Worm (Caenorhabditis elegans) whole organism, L1 larva: ENCODE results near the gene grwd-1.

ENCODE experiments used
- ceh-82 ChIP-seq, 3 experiments: fragments of 150-350 bp in 1 of 3; sonication (generic microtip) in 2 of 3; optimal IDR thresholded peaks; 2 replicates each; lab custom pipeline; 2014 to 2017; ENCODE audit warnings: missing biosample characterization in 3 of 3, missing genetic modification characterization in 3 of 3
- efl-1 ChIP-seq, 4 experiments: fragments of 150-350 bp; optimal IDR thresholded peaks in 3 of 4; peaks in 1 of 4; 1 replicate in 1 of 4; 2 replicates in 3 of 4; lab custom pipeline; 2014; ENCODE audit warnings: missing biosample characterization in 2 of 4, missing genetic modification characterization in 2 of 4, missing genetic modification reagents in 2 of 4
- egl-13 ChIP-seq: sonication (generic microtip); optimal IDR thresholded peaks from 2 replicates; lab custom pipeline; 2016; ENCODE audit warnings: missing genotype, missing genetic modification reagents, missing genetic modification characterization, missing compliant biosample characterization
- egl-27 ChIP-seq, 2 experiments: fragments of 150-350 bp in 1 of 2; sonication (generic microtip); optimal IDR thresholded peaks; 3 replicates each; lab custom pipeline; 2017 to 2018; ENCODE audit warnings: missing biosample characterization in 2 of 2, missing genetic modification characterization in 2 of 2, missing genetic modification reagents in 2 of 2
- elt-2 ChIP-seq: sonication (generic microtip); optimal IDR thresholded peaks from 2 replicates; lab custom pipeline; 2016; ENCODE audit warnings: missing genetic modification characterization, mild to moderate bottlenecking, inconsistent platforms, missing compliant biosample characterization, missing genetic modification reagents
- mep-1 ChIP-seq: fragments of 150-350 bp; optimal IDR thresholded peaks from 2 replicates; lab custom pipeline; 2014; ENCODE audit warnings: missing biosample characterization, missing genetic modification characterization
- nhr-237 ChIP-seq: fragments of 150-350 bp; optimal IDR thresholded peaks from 2 replicates; lab custom pipeline; 2014; ENCODE audit warnings: missing biosample characterization, missing genetic modification characterization
- pqm-1 ChIP-seq: sonication (generic microtip); optimal IDR thresholded peaks from 3 replicates; lab custom pipeline; 2017; ENCODE audit warnings: missing biosample characterization, missing genetic modification characterization
- rnt-1 ChIP-seq: sonication (generic microtip); optimal IDR thresholded peaks from 2 replicates; lab custom pipeline; 2016; ENCODE audit warnings: mild to moderate bottlenecking, missing genetic modification characterization, moderate library complexity, missing compliant biosample characterization
- snu-23 ChIP-seq: sonication (generic microtip); optimal IDR thresholded peaks from 2 replicates; lab custom pipeline; 2016; ENCODE audit warnings: missing genetic modification characterization, missing compliant biosample characterization
- sptf-1 ChIP-seq: fragments of 150-350 bp; optimal IDR thresholded peaks from 2 replicates; lab custom pipeline; 2014; ENCODE audit warnings: missing biosample characterization, missing genetic modification characterization
- sup-37 ChIP-seq: fragments of 200-800 bp; sonication (Bioruptor generic); optimal IDR thresholded peaks from 2 replicates; lab custom pipeline; 2018; ENCODE audit warnings: mild to moderate bottlenecking, missing genetic modification characterization, missing compliant biosample characterization
- unc-62 ChIP-seq: fragments of 150-350 bp; optimal IDR thresholded peaks from 2 replicates; lab custom pipeline; 2014; ENCODE audit warnings: missing biosample characterization, missing genetic modification reagents, missing genetic modification characterization
- ztf-11 ChIP-seq, 2 experiments: sonication (generic microtip); optimal IDR thresholded peaks; 2 replicates each; lab custom pipeline; 2016 to 2017; ENCODE audit warnings: missing genetic modification characterization in 2 of 2, missing biosample characterization in 1 of 2, missing compliant biosample characterization in 1 of 2

ce11 chrIII:5159505-5159904 lies 6.2 kb downstream of the grwd-1 start, which contains the start of gene T10F2.5:
- TF ChIP-seq rnt-1 (tag; lab: Kevin White, UChicago) (no peak), unc-62 (GFP tag; lab: Kevin White, UChicago) (no peak), pqm-1 (tag; lab: Kevin White, UChicago) (no peak), snu-23 (GFP tag; lab: Kevin White, UChicago) (no peak), egl-13 (tag; lab: Kevin White, UChicago) (no peak), nhr-237 (tag; lab: Kevin White, UChicago) (no peak), elt-2 (tag; lab: Kevin White, UChicago) (no peak), ztf-11 (tag; optimal IDR thresholded peaks at IDR 0.05; lab: Kevin White, UChicago) (no peak), sup-37 (GFP tag; lab: Kevin White, UChicago) (no peak), ceh-82 (tag; optimal IDR thresholded peaks at IDR 0.05; lab: Kevin White, UChicago) (no peak), egl-27 (tag; optimal IDR thresholded peaks at IDR 0.05; lab: Kevin White, UChicago) (no peak), mep-1 (tag; lab: Kevin White, UChicago) (no peak), sptf-1 (tag; lab: Kevin White, UChicago) (no peak), efl-1 (optimal IDR thresholded peaks at IDR 0.05; lab: Kevin White, UChicago) (no peak), efl-1 (GFP tag; optimal IDR thresholded peaks at IDR 0.05 in 1 of 2; lab: Kevin White, UChicago) (no peak)
